Worm (Caenorhabditis elegans) whole organism, L2 larva: Measurements from ENCODE around the gene gap-1.

Experiments
- R02D3.7 ChIP-seq: fragments of 150-350 bp; optimal IDR thresholded peaks from 2 replicates; lab custom pipeline; 2014; ENCODE audit warnings: missing biosample characterization, missing genetic modification characterization
- Y55F3AM.14 ChIP-seq: fragments of 200-800 bp; sonication (Bioruptor generic); optimal IDR thresholded peaks from 2 replicates; lab custom pipeline; 2018; ENCODE audit warnings: mild to moderate bottlenecking, missing genetic modification characterization, missing compliant biosample characterization
- ZK546.5 ChIP-seq: sonication (generic microtip); optimal IDR thresholded peaks from 2 replicates; lab custom pipeline; 2017; ENCODE audit warnings: missing biosample characterization, missing genetic modification characterization
- alr-1 ChIP-seq: fragments of 150-350 bp; optimal IDR thresholded peaks from 2 replicates; lab custom pipeline; 2014; ENCODE audit warnings: missing biosample characterization, missing genetic modification characterization
- aly-2 ChIP-seq: fragments of 150-350 bp; optimal IDR thresholded peaks from 2 replicates; lab custom pipeline; 2014; ENCODE audit warnings: missing biosample characterization, missing genetic modification characterization
- ama-1 ChIP-seq: fragments of 150-350 bp; optimal IDR thresholded peaks from 2 replicates; lab custom pipeline; 2018; ENCODE audit warnings: inconsistent platforms
- blmp-1 ChIP-seq: sonication (generic microtip); optimal IDR thresholded peaks from 2 replicates; lab custom pipeline; 2017; ENCODE audit warnings: missing genetic modification characterization, mild to moderate bottlenecking, missing compliant biosample characterization, antibody characterized with exemption, moderate library complexity; ENCODE audit not compliant: insufficient read depth
- ceh-16 ChIP-seq: fragments of 150-350 bp; optimal IDR thresholded peaks from 2 replicates; lab custom pipeline; 2014; ENCODE audit warnings: missing biosample characterization, missing genetic modification characterization
- ceh-82 ChIP-seq: fragments of 150-350 bp; optimal IDR thresholded peaks from 2 replicates; lab custom pipeline; 2014; ENCODE audit warnings: missing biosample characterization, missing genetic modification characterization
- egl-27 ChIP-seq: sonication (generic microtip); optimal IDR thresholded peaks from 3 replicates; lab custom pipeline; 2017; ENCODE audit warnings: missing biosample characterization, missing genetic modification reagents, missing genetic modification characterization
- elt-1 ChIP-seq: fragments of 150-350 bp; optimal IDR thresholded peaks from 2 replicates; lab custom pipeline; 2014; ENCODE audit warnings: missing biosample characterization, missing genetic modification characterization
- elt-3 ChIP-seq: sonication (generic microtip); optimal IDR thresholded peaks from 2 replicates; lab custom pipeline; 2017; ENCODE audit warnings: missing biosample characterization, missing genetic modification characterization
- fos-1 ChIP-seq: fragments of 150-350 bp; optimal IDR thresholded peaks from 2 replicates; lab custom pipeline; 2014; ENCODE audit warnings: missing biosample characterization, missing genetic modification characterization
- gmeb-1 ChIP-seq: fragments of 150-350 bp; optimal IDR thresholded peaks from 2 replicates; lab custom pipeline; 2014; ENCODE audit warnings: missing biosample characterization, missing genetic modification characterization
- lin-11 ChIP-seq: fragments of 150-350 bp; sonication (generic microtip); optimal IDR thresholded peaks from 2 replicates; lab custom pipeline; 2014; ENCODE audit warnings: missing biosample characterization, missing genetic modification characterization, inconsistent platforms, mixed read lengths
- lin-13 ChIP-seq: fragments of 150-350 bp; optimal IDR thresholded peaks from 2 replicates; lab custom pipeline; 2014; ENCODE audit warnings: missing biosample characterization, missing genetic modification reagents, missing genetic modification characterization
- lsy-2 ChIP-seq, 2 experiments: fragments of 150-350 bp in 1 of 2; sonication (generic microtip) in 1 of 2; optimal IDR thresholded peaks; 2 replicates each; lab custom pipeline; 2014 to 2017; ENCODE audit warnings: missing biosample characterization in 2 of 2, missing genetic modification characterization in 2 of 2
- mab-5 ChIP-seq: fragments of 150-350 bp; optimal IDR thresholded peaks from 2 replicates; lab custom pipeline; 2014; ENCODE audit warnings: missing biosample characterization, missing genetic modification characterization
- mbf-1 ChIP-seq: sonication (generic microtip); optimal IDR thresholded peaks from 2 replicates; lab custom pipeline; 2017; ENCODE audit warnings: missing biosample characterization, missing genetic modification characterization
- mdl-1 ChIP-seq, 2 experiments: fragments of 150-350 bp in 1 of 2; sonication (generic microtip) in 1 of 2; optimal IDR thresholded peaks; 2 replicates each; lab custom pipeline; 2017; ENCODE audit warnings: missing biosample characterization in 2 of 2, missing genetic modification characterization in 2 of 2
- nhr-11 ChIP-seq: fragments of 150-350 bp; optimal IDR thresholded peaks from 2 replicates; lab custom pipeline; 2014; ENCODE audit warnings: missing biosample characterization, missing genetic modification characterization
- nhr-12 ChIP-seq: fragments of 150-350 bp; optimal IDR thresholded peaks from 2 replicates; lab custom pipeline; 2014; ENCODE audit warnings: missing biosample characterization, missing genetic modification characterization
- nhr-129 ChIP-seq: fragments of 150-350 bp; optimal IDR thresholded peaks from 2 replicates; lab custom pipeline; 2014; ENCODE audit warnings: missing biosample characterization, missing genetic modification characterization
- nhr-21 ChIP-seq: fragments of 150-350 bp; optimal IDR thresholded peaks from 2 replicates; lab custom pipeline; 2014; ENCODE audit warnings: missing biosample characterization, missing genetic modification characterization
- nhr-25 ChIP-seq: fragments of 150-350 bp; sonication (generic microtip); optimal IDR thresholded peaks from 3 replicates; lab custom pipeline; 2014; ENCODE audit warnings: missing biosample characterization, missing genetic modification characterization
- nhr-77 ChIP-seq: fragments of 150-350 bp; optimal IDR thresholded peaks from 2 replicates; lab custom pipeline; 2014; ENCODE audit warnings: missing biosample characterization, missing genetic modification characterization
- peb-1 ChIP-seq: fragments of 150-350 bp; optimal IDR thresholded peaks from 2 replicates; lab custom pipeline; 2014; ENCODE audit warnings: missing biosample characterization, missing genetic modification characterization
- sem-4 ChIP-seq: fragments of 150-350 bp; optimal IDR thresholded peaks from 2 replicates; lab custom pipeline; 2014; ENCODE audit warnings: missing biosample characterization, missing genetic modification reagents, missing genetic modification characterization
- skn-1 ChIP-seq: sonication (generic microtip); optimal IDR thresholded peaks from 2 replicates; lab custom pipeline; 2017; ENCODE audit warnings: missing biosample characterization, missing genetic modification characterization
- sma-3 ChIP-seq: sonication (generic microtip); optimal IDR thresholded peaks from 2 replicates; lab custom pipeline; 2016; ENCODE audit warnings: missing genetic modification reagents, missing genetic modification characterization, missing compliant biosample characterization
- sma-9 ChIP-seq, 2 experiments: fragments of 150-350 bp in 1 of 2; sonication (generic microtip) in 1 of 2; optimal IDR thresholded peaks; 2 replicates each; lab custom pipeline; 2014 to 2016; ENCODE audit warnings: missing genetic modification characterization in 2 of 2, mild to moderate bottlenecking in 1 of 2, missing biosample characterization in 1 of 2, missing compliant biosample characterization in 1 of 2, missing genetic modification reagents in 1 of 2, moderate library complexity in 1 of 2
- snpc-4 ChIP-seq: fragments of 150-350 bp; optimal IDR thresholded peaks from 2 replicates; lab custom pipeline; 2014; ENCODE audit warnings: missing biosample characterization, missing genetic modification characterization
- zag-1 ChIP-seq: fragments of 150-350 bp; optimal IDR thresholded peaks from 2 replicates; lab custom pipeline; 2014; ENCODE audit warnings: missing biosample characterization, missing genetic modification characterization
- ztf-11 ChIP-seq: sonication (generic microtip); optimal IDR thresholded peaks from 2 replicates; lab custom pipeline; 2017; ENCODE audit warnings: missing biosample characterization, missing genetic modification characterization

Gene gap-1

ce11 chrX:2216242-2216641, 23.9 kb downstream of the gap-1 start:
- TF ChIP-seq nhr-129 (tag; lab: Kevin White, UChicago) (peak; percentile 28), nhr-77 (no peak), alr-1 (no peak)

- TF ChIP-seq R02D3.7 (tag; lab: Kevin White, UChicago) = no peak
- TF ChIP-seq ZK546.5 (tag; lab: Kevin White, UChicago) = no peak
- peak; percentile 25 for TF ChIP-seq nhr-25 (tag; lab: Kevin White, UChicago)
- no peak for TF ChIP-seq elt-3 (tag; lab: Kevin White, UChicago)
- TF ChIP-seq lsy-2 (tag; optimal IDR thresholded peaks at IDR 0.05; lab: Kevin White, UChicago) = peak in 1 of 2 experiments; percentile 18
- peak; percentile 36 for TF ChIP-seq sma-3 (GFP tag; lab: Kevin White, UChicago)
- TF ChIP-seq peb-1 (tag; lab: Kevin White, UChicago) = peak; percentile 99
- TF ChIP-seq mab-5 (tag; lab: Kevin White, UChicago) = no peak
- TF ChIP-seq sma-9 (GFP tag; optimal IDR thresholded peaks at IDR 0.05; lab: Kevin White, UChicago) = no peak
- TF ChIP-seq sma-9 (tag; optimal IDR thresholded peaks at IDR 0.05; lab: Kevin White, UChicago) = peak; percentile 53
- TF ChIP-seq sem-4 = peak; percentile 59
- peak; percentile 93 for TF ChIP-seq ceh-16
- peak; percentile 13 for TF ChIP-seq Y55F3AM.14 (GFP tag; lab: Kevin White, UChicago)
- no peak for TF ChIP-seq skn-1 (tag; lab: Kevin White, UChicago)
- no peak for TF ChIP-seq elt-1 (tag; lab: Kevin White, UChicago)
- peak; percentile 68 for TF ChIP-seq nhr-21 (tag; lab: Kevin White, UChicago)
Measured at ce11 chrX:2216662-2217061, 24.4 kb downstream of the gap-1 start.

- peak; percentile 49 for TF ChIP-seq nhr-21 (tag; lab: Kevin White, UChicago)
- no peak for TF ChIP-seq ceh-16
- peak; percentile 89 for TF ChIP-seq peb-1 (tag; lab: Kevin White, UChicago)
- peak; percentile 82 for TF ChIP-seq blmp-1
- no peak for TF ChIP-seq mbf-1 (tag; lab: Kevin White, UChicago)
- TF ChIP-seq lin-11 = no peak
- no peak for TF ChIP-seq ztf-11 (tag; lab: Kevin White, UChicago)
Measured at ce11 chrX:2219006-2219405, 26.7 kb downstream of the gap-1 start.

ce11 chrX:2219453-2219852, 27.1 kb downstream of the gap-1 start:
- TF ChIP-seq aly-2 (tag; lab: Kevin White, UChicago) (no peak), snpc-4 (peak; percentile 49)
- TF ChIP-seq, all 48 proteins: peak for 1

- no peak for TF ChIP-seq nhr-12 (tag; lab: Kevin White, UChicago)
- no peak for TF ChIP-seq alr-1
- no peak for TF ChIP-seq elt-3 (tag; lab: Kevin White, UChicago)
- TF ChIP-seq ztf-11 (tag; lab: Kevin White, UChicago) = no peak
- no peak for TF ChIP-seq mdl-1 (tag; optimal IDR thresholded peaks at IDR 0.05; lab: Kevin White, UChicago)
- TF ChIP-seq zag-1 (tag; lab: Kevin White, UChicago) = no peak
- no peak for TF ChIP-seq lin-11
- TF ChIP-seq ceh-82 (tag; lab: Kevin White, UChicago) = no peak
- TF ChIP-seq mab-5 (tag; lab: Kevin White, UChicago) = no peak
- no peak for TF ChIP-seq egl-27 (tag; lab: Kevin White, UChicago)
- no peak for TF ChIP-seq ama-1 (lab: Kevin White, UChicago)
- TF ChIP-seq R02D3.7 (tag; lab: Kevin White, UChicago) = no peak
- no peak for TF ChIP-seq nhr-11 (tag; lab: Kevin White, UChicago)
- TF ChIP-seq gmeb-1 (tag; lab: Kevin White, UChicago) = no peak
- no peak for TF ChIP-seq skn-1 (tag; lab: Kevin White, UChicago)
- TF ChIP-seq sma-3 (GFP tag; lab: Kevin White, UChicago) = no peak
- TF ChIP-seq lin-13 (GFP tag; lab: Kevin White, UChicago) = no peak
- TF ChIP-seq fos-1 (tag; lab: Kevin White, UChicago) = no peak
- TF ChIP-seq Y55F3AM.14 (GFP tag; lab: Kevin White, UChicago) = no peak
Measured at ce11 chrX:2220850-2221249, 28.5 kb downstream of the gap-1 start, which contains the start of gene hex-1. Gene hex-1, plus strand, starts transcription at chrX:2221150.
